Worm (Caenorhabditis elegans) whole organism, early embryonic: Measurements from ENCODE around the gene ZK177.9.

Experiments
- B0310.2 ChIP-seq: sonication (generic microtip); optimal IDR thresholded peaks from 2 replicates; lab custom pipeline; 2016; ENCODE audit warnings: mild to moderate bottlenecking, missing genetic modification characterization, missing compliant biosample characterization
- F13C5.2 ChIP-seq: sonication (generic microtip); optimal IDR thresholded peaks from 2 replicates; lab custom pipeline; 2017; ENCODE audit warnings: mild to moderate bottlenecking, missing genetic modification characterization, inconsistent platforms, missing compliant biosample characterization
- aly-1 ChIP-seq: sonication (generic microtip); optimal IDR thresholded peaks from 2 replicates; lab custom pipeline; 2016; ENCODE audit warnings: missing genetic modification characterization, missing compliant biosample characterization
- ama-1 ChIP-seq: fragments of 150-350 bp; optimal IDR thresholded peaks from 2 replicates; lab custom pipeline; 2014
- ceh-13 ChIP-seq: fragments of 200-800 bp; sonication (Bioruptor generic); optimal IDR thresholded peaks from 2 replicates; lab custom pipeline; 2018; ENCODE audit warnings: mild to moderate bottlenecking, missing genetic modification characterization, missing compliant biosample characterization
- ceh-36 ChIP-seq: sonication (generic microtip); optimal IDR thresholded peaks from 2 replicates; lab custom pipeline; 2016; ENCODE audit warnings: missing genetic modification characterization, inconsistent platforms, missing compliant biosample characterization
- ets-7 ChIP-seq: sonication (generic microtip); optimal IDR thresholded peaks from 2 replicates; lab custom pipeline; 2016; ENCODE audit warnings: missing genotype, missing genetic modification characterization, missing compliant biosample characterization
- flt-1 ChIP-seq: fragments of 200-800 bp; sonication (Bioruptor generic); IDR thresholded peaks from 2 replicates; pipeline ENCODE4 v1.3.6; 2022; ENCODE audit warnings: missing genetic modification characterization, missing compliant biosample characterization
- hmbx-1 ChIP-seq: sonication (generic microtip); optimal IDR thresholded peaks from 2 replicates; lab custom pipeline; 2016; ENCODE audit warnings: mild to moderate bottlenecking, missing genetic modification characterization, missing compliant biosample characterization
- hmg-4 ChIP-seq: fragments of 200-800 bp; sonication (Bioruptor generic); optimal IDR thresholded peaks from 2 replicates; lab custom pipeline; 2018; ENCODE audit warnings: mild to moderate bottlenecking, missing genetic modification characterization, missing compliant biosample characterization
- hnd-1 ChIP-seq: sonication (generic microtip); optimal IDR thresholded peaks from 2 replicates; lab custom pipeline; 2016; ENCODE audit warnings: missing genetic modification characterization, missing compliant biosample characterization
- pes-1 ChIP-seq: fragments of 200-800 bp; sonication (Bioruptor generic); IDR thresholded peaks from 2 replicates; pipeline ENCODE4 v1.3.6; 2022; ENCODE audit warnings: missing genetic modification reagents, missing genetic modification characterization, missing compliant biosample characterization
- scrt-1 ChIP-seq: fragments of 200-800 bp; sonication (Bioruptor generic); IDR thresholded peaks from 2 replicates; pipeline ENCODE4 v1.3.6; 2022; ENCODE audit warnings: missing genetic modification characterization, missing compliant biosample characterization
- sea-1 ChIP-seq: fragments of 200-800 bp; sonication (Bioruptor generic); conservative IDR thresholded peaks from 2 replicates; pipeline ENCODE4 v1.3.6; 2022; ENCODE audit warnings: missing genetic modification characterization, missing compliant biosample characterization
- tbx-11 ChIP-seq: fragments of 200-800 bp; sonication (Bioruptor generic); IDR thresholded peaks from 2 replicates; pipeline ENCODE4 v1.3.6; 2022; ENCODE audit warnings: missing genetic modification characterization, missing compliant biosample characterization
- tbx-37 ChIP-seq: fragments of 200-800 bp; sonication (Bioruptor generic); conservative IDR thresholded peaks from 2 replicates; pipeline ENCODE4 v1.3.6; 2022; ENCODE audit warnings: missing genetic modification reagents, missing genetic modification characterization, missing compliant biosample characterization
- tra-4 ChIP-seq: sonication (generic microtip); optimal IDR thresholded peaks from 2 replicates; lab custom pipeline; 2017; ENCODE audit warnings: missing genetic modification characterization, missing compliant biosample characterization

Gene ZK177.9

ce11 chrII:5553531-5553930 is 36.0 kb upstream of the ZK177.9 start:
- TF ChIP-seq aly-1 (tag; lab: Kevin White, UChicago) = no peak
- no peak for TF ChIP-seq ama-1
- TF ChIP-seq F13C5.2 (tag; lab: Kevin White, UChicago) = no peak
- TF ChIP-seq scrt-1 = no peak
- no peak for TF ChIP-seq ets-7
- TF ChIP-seq flt-1 (GFP tag; lab: Robert Waterston, UW) = no peak
- TF ChIP-seq tbx-11 (GFP tag; lab: Robert Waterston, UW) = no peak
- no peak for TF ChIP-seq ceh-13 (GFP tag; lab: Kevin White, UChicago)
- TF ChIP-seq pes-1 (GFP tag; lab: Robert Waterston, UW) = no peak
- no peak for TF ChIP-seq B0310.2 (tag; lab: Kevin White, UChicago)
- no peak for TF ChIP-seq sea-1 (GFP tag; lab: Robert Waterston, UW)
- no peak for TF ChIP-seq tbx-37
- no peak for TF ChIP-seq hmg-4
- TF ChIP-seq hnd-1 = no peak
- TF ChIP-seq hmbx-1 (tag; lab: Kevin White, UChicago) = no peak
- TF ChIP-seq ceh-36 = no peak
- no peak for TF ChIP-seq tra-4 (tag; lab: Kevin White, UChicago)

DNA sequence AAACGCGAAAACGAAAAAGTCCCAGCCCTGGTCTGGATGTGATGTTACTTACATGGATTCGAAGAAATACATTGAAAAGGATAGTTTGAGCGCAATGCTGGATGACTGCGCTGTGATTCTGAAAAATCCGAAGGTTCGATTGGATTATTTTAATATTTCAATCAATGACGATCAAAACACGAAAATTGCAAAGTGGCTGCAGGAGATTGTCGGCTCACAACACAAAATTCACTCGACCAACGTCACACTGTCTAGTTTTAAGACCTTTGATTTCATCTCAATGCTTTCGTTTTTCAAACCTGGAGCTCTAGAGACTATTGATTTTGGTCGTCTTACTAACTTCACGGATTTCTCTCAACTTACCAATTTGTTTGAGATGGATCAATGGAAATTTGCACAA is 34.0 kb upstream of the ZK177.9 start, which contains the start of gene C17C3.5:
Gene C17C3.5, plus strand, starts transcription at position 301 of the 400 bp plus-strand sequence.
- TF ChIP-seq ama-1 (no peak), tbx-11 (GFP tag; lab: Robert Waterston, UW) (no peak), ceh-36 (no peak), ceh-13 (GFP tag; lab: Kevin White, UChicago) (no peak), tbx-37 (no peak), hmg-4 (no peak), sea-1 (GFP tag; lab: Robert Waterston, UW) (no peak), scrt-1 (no peak), B0310.2 (tag; lab: Kevin White, UChicago) (no peak), tra-4 (tag; lab: Kevin White, UChicago) (no peak), hmbx-1 (tag; lab: Kevin White, UChicago) (no peak), pes-1 (GFP tag; lab: Robert Waterston, UW) (no peak), flt-1 (GFP tag; lab: Robert Waterston, UW) (no peak), ets-7 (no peak)

ce11 chrII:5549746-5550145 is 32.2 kb upstream of the ZK177.9 start, which contains the start of gene C17C3.6:
Gene C17C3.6 (plus strand): TSS chrII:5550046.
- no peak for TF ChIP-seq ets-7
- no peak for TF ChIP-seq flt-1 (GFP tag; lab: Robert Waterston, UW)
- no peak for TF ChIP-seq hmbx-1 (tag; lab: Kevin White, UChicago)
- TF ChIP-seq tra-4 (tag; lab: Kevin White, UChicago) = no peak
- TF ChIP-seq scrt-1 = no peak
- TF ChIP-seq hmg-4 = no peak
- no peak for TF ChIP-seq aly-1 (tag; lab: Kevin White, UChicago)
- TF ChIP-seq ceh-36 = no peak
- TF ChIP-seq ama-1 = no peak
- TF ChIP-seq pes-1 (GFP tag; lab: Robert Waterston, UW) = no peak
- no peak for TF ChIP-seq F13C5.2 (tag; lab: Kevin White, UChicago)
- no peak for TF ChIP-seq ceh-13 (GFP tag; lab: Kevin White, UChicago)
- no peak for TF ChIP-seq tbx-11 (GFP tag; lab: Robert Waterston, UW)
- no peak for TF ChIP-seq B0310.2 (tag; lab: Kevin White, UChicago)

DNA sequence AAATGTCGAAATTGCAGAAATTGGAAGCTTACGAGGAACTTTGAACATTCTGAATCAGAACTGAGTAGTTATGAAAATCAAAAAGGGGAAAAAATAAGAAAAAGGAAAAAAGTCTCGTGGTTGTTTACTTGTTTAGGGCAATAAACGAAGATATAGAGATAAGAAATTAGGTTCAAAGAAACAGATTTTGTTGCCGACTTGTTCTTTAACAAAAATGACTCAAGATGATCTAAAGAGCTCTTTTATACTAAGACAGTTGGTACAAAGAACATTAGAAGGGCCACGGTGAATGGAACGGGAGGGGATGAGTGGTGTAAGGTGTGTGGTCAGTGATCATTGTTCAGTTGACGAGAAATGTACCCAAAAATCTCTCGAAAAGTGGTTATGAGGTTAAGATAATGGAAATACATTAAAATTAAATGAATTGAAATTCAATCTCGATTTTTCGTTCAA is 29.9 kb upstream of the ZK177.9 start, which contains the start of gene acdh-2:
Gene acdh-2, minus strand, starts transcription at position 51 of the 453 bp plus-strand sequence.
- TF ChIP-seq aly-1 (tag; lab: Kevin White, UChicago) (no peak), hmbx-1 (tag; lab: Kevin White, UChicago) (no peak), tbx-37 (no peak), ama-1 (no peak), pes-1 (GFP tag; lab: Robert Waterston, UW) (no peak), scrt-1 (no peak), hnd-1 (no peak), F13C5.2 (tag; lab: Kevin White, UChicago) (no peak), ceh-13 (GFP tag; lab: Kevin White, UChicago) (no peak), tra-4 (tag; lab: Kevin White, UChicago) (no peak), B0310.2 (tag; lab: Kevin White, UChicago) (no peak), tbx-11 (GFP tag; lab: Robert Waterston, UW) (no peak), hmg-4 (no peak), flt-1 (GFP tag; lab: Robert Waterston, UW) (no peak), sea-1 (GFP tag; lab: Robert Waterston, UW) (no peak)

ce11 chrII:5544764-5545163 is 27.2 kb upstream of the ZK177.9 start, which contains the start of gene ins-13:
Gene ins-13 (minus strand): TSS chrII:5544864.
- TF ChIP-seq aly-1 (tag; lab: Kevin White, UChicago) (no peak), B0310.2 (tag; lab: Kevin White, UChicago) (no peak), scrt-1 (no peak), pes-1 (GFP tag; lab: Robert Waterston, UW) (no peak), tra-4 (tag; lab: Kevin White, UChicago) (no peak), tbx-11 (GFP tag; lab: Robert Waterston, UW) (no peak), hnd-1 (no peak), hmg-4 (no peak), flt-1 (GFP tag; lab: Robert Waterston, UW) (no peak), tbx-37 (no peak), sea-1 (GFP tag; lab: Robert Waterston, UW) (no peak)

DNA sequence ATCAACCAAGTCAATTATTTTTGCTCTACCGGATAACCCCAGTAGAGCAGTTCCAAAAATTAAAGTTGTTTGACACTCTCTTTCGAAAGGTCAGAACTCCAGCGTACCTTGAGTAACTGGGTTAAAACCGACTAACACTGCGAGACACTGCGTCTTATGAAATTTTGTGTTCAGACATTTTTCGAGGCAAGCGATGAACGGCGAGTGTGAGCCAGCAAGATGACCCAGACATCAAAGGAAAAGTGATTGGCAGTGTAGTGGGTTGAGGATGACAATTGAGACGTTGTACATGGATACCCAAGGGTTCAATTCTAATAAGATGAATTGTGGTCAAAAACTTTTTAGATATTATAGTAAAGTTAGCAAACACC is 26.6 kb upstream of the ZK177.9 start:
- TF ChIP-seq flt-1 (GFP tag; lab: Robert Waterston, UW) (no peak), tra-4 (tag; lab: Kevin White, UChicago) (no peak), aly-1 (tag; lab: Kevin White, UChicago) (no peak), tbx-37 (no peak), pes-1 (GFP tag; lab: Robert Waterston, UW) (no peak), ama-1 (no peak), hmbx-1 (tag; lab: Kevin White, UChicago) (no peak), sea-1 (GFP tag; lab: Robert Waterston, UW) (no peak), ceh-13 (GFP tag; lab: Kevin White, UChicago) (no peak), hnd-1 (no peak), scrt-1 (no peak), B0310.2 (tag; lab: Kevin White, UChicago) (no peak), ceh-36 (no peak), ets-7 (no peak), tbx-11 (GFP tag; lab: Robert Waterston, UW) (no peak), hmg-4 (no peak), F13C5.2 (tag; lab: Kevin White, UChicago) (no peak)
